Worm (Caenorhabditis elegans) whole organism, early embryonic: Measurements from ENCODE around the gene F38B6.3.
A peak's percentile ranks its signal among the peaks of the same experiment; 100 is the strongest.

Source experiments
- B0310.2 ChIP-seq: sonication (generic microtip); optimal IDR thresholded peaks from 2 replicates; lab custom pipeline; 2016; ENCODE audit warnings: mild to moderate bottlenecking, missing genetic modification characterization, missing compliant biosample characterization
- F13C5.2 ChIP-seq: sonication (generic microtip); optimal IDR thresholded peaks from 2 replicates; lab custom pipeline; 2017; ENCODE audit warnings: mild to moderate bottlenecking, missing genetic modification characterization, inconsistent platforms, missing compliant biosample characterization
- aly-1 ChIP-seq: sonication (generic microtip); optimal IDR thresholded peaks from 2 replicates; lab custom pipeline; 2016; ENCODE audit warnings: missing genetic modification characterization, missing compliant biosample characterization
- ama-1 ChIP-seq: fragments of 150-350 bp; optimal IDR thresholded peaks from 2 replicates; lab custom pipeline; 2014
- ceh-13 ChIP-seq: fragments of 200-800 bp; sonication (Bioruptor generic); optimal IDR thresholded peaks from 2 replicates; lab custom pipeline; 2018; ENCODE audit warnings: mild to moderate bottlenecking, missing genetic modification characterization, missing compliant biosample characterization
- ceh-36 ChIP-seq: sonication (generic microtip); optimal IDR thresholded peaks from 2 replicates; lab custom pipeline; 2016; ENCODE audit warnings: missing genetic modification characterization, inconsistent platforms, missing compliant biosample characterization
- ets-7 ChIP-seq: sonication (generic microtip); optimal IDR thresholded peaks from 2 replicates; lab custom pipeline; 2016; ENCODE audit warnings: missing genotype, missing genetic modification characterization, missing compliant biosample characterization
- flt-1 ChIP-seq: fragments of 200-800 bp; sonication (Bioruptor generic); IDR thresholded peaks from 2 replicates; pipeline ENCODE4 v1.3.6; 2022; ENCODE audit warnings: missing genetic modification characterization, missing compliant biosample characterization
- hmbx-1 ChIP-seq: sonication (generic microtip); optimal IDR thresholded peaks from 2 replicates; lab custom pipeline; 2016; ENCODE audit warnings: mild to moderate bottlenecking, missing genetic modification characterization, missing compliant biosample characterization
- hmg-4 ChIP-seq: fragments of 200-800 bp; sonication (Bioruptor generic); optimal IDR thresholded peaks from 2 replicates; lab custom pipeline; 2018; ENCODE audit warnings: mild to moderate bottlenecking, missing genetic modification characterization, missing compliant biosample characterization
- hnd-1 ChIP-seq: sonication (generic microtip); optimal IDR thresholded peaks from 2 replicates; lab custom pipeline; 2016; ENCODE audit warnings: missing genetic modification characterization, missing compliant biosample characterization
- pes-1 ChIP-seq: fragments of 200-800 bp; sonication (Bioruptor generic); IDR thresholded peaks from 2 replicates; pipeline ENCODE4 v1.3.6; 2022; ENCODE audit warnings: missing genetic modification reagents, missing genetic modification characterization, missing compliant biosample characterization
- scrt-1 ChIP-seq: fragments of 200-800 bp; sonication (Bioruptor generic); IDR thresholded peaks from 2 replicates; pipeline ENCODE4 v1.3.6; 2022; ENCODE audit warnings: missing genetic modification characterization, missing compliant biosample characterization
- sea-1 ChIP-seq: fragments of 200-800 bp; sonication (Bioruptor generic); conservative IDR thresholded peaks from 2 replicates; pipeline ENCODE4 v1.3.6; 2022; ENCODE audit warnings: missing genetic modification characterization, missing compliant biosample characterization
- tbx-11 ChIP-seq: fragments of 200-800 bp; sonication (Bioruptor generic); IDR thresholded peaks from 2 replicates; pipeline ENCODE4 v1.3.6; 2022; ENCODE audit warnings: missing genetic modification characterization, missing compliant biosample characterization
- tbx-37 ChIP-seq: fragments of 200-800 bp; sonication (Bioruptor generic); conservative IDR thresholded peaks from 2 replicates; pipeline ENCODE4 v1.3.6; 2022; ENCODE audit warnings: missing genetic modification reagents, missing genetic modification characterization, missing compliant biosample characterization
- tra-4 ChIP-seq: sonication (generic microtip); optimal IDR thresholded peaks from 2 replicates; lab custom pipeline; 2017; ENCODE audit warnings: missing genetic modification characterization, missing compliant biosample characterization

Gene F38B6.3

DNA sequence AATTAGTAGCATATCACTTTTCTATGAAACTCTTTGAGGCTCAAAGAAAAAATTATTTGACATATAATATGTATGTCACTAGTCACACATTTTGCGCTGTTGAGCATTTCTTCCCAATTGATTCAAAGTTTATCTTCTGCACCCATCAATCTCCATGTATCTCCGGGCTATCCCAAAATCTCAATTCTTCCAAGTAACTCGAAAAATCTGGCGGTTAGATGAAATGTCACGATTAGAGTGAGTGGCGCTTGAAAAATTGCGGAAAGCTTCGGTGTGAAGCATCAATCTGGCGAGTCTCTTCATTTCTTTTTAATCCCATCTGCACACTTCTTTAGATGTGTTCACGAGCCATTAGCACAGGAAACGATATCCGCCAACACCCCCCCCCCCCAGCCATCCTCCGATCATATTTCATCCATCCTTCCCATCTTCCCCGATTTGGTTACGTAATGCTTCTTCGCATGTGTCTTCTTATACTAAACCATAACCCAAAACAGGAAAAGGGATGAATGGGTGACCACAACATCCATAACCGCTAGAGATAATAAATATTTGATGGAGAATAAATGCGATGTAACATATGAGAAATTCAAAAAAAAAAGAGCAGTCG, 4.4 kb upstream of the F38B6.3 start:
- TF ChIP-seq tbx-37: no peak
- no peak for TF ChIP-seq ama-1 (lab: Kevin White, UChicago)
- TF ChIP-seq B0310.2: no peak
- no peak for TF ChIP-seq F13C5.2
- no peak for TF ChIP-seq tbx-11
- no peak for TF ChIP-seq ets-7 (tag; lab: Kevin White, UChicago)
- TF ChIP-seq hnd-1 (tag; lab: Kevin White, UChicago): no peak
- no peak for TF ChIP-seq sea-1 (GFP tag; lab: Robert Waterston, UW)
- TF ChIP-seq hmg-4 (GFP tag; lab: Kevin White, UChicago): no peak
- no peak for TF ChIP-seq flt-1 (GFP tag; lab: Robert Waterston, UW)
- no peak for TF ChIP-seq ceh-13
- no peak for TF ChIP-seq ceh-36 (tag; lab: Kevin White, UChicago)
- no peak for TF ChIP-seq scrt-1
- no peak for TF ChIP-seq aly-1 (tag; lab: Kevin White, UChicago)
- TF ChIP-seq tra-4 (tag; lab: Kevin White, UChicago): no peak
- no peak for TF ChIP-seq pes-1 (GFP tag; lab: Robert Waterston, UW)
- TF ChIP-seq hmbx-1: no peak

DNA sequence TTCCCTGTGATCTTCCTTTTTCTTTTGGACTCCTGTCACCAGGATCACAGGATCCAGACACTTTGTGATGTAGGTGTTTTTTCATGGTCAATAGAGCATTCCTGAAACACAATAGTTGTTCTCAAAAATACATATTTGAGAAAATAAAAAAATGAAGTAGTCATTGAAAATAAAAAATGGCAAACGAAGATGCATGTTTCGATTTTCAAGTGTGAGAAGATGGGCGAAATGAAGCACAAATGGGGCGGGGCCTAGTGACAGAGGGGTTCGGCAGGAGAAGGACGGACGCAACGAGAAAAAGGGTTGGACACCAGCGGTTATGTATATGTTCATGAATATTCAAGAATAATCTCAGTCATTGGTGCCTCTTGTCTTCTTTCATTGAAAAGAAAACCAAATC, 3.4 kb upstream of the F38B6.3 start, which contains the start of gene F38B6.6:
TSS of gene F38B6.6 (minus strand) at position 101 of the 400 bp plus-strand sequence.
- no peak for TF ChIP-seq ets-7 (tag; lab: Kevin White, UChicago)
- TF ChIP-seq tra-4 (tag; lab: Kevin White, UChicago): no peak
- no peak for TF ChIP-seq sea-1 (GFP tag; lab: Robert Waterston, UW)
- TF ChIP-seq ama-1 (lab: Kevin White, UChicago): no peak
- no peak for TF ChIP-seq B0310.2
- no peak for TF ChIP-seq ceh-13
- TF ChIP-seq ceh-36 (tag; lab: Kevin White, UChicago): no peak
- no peak for TF ChIP-seq hmbx-1
- no peak for TF ChIP-seq flt-1 (GFP tag; lab: Robert Waterston, UW)

DNA sequence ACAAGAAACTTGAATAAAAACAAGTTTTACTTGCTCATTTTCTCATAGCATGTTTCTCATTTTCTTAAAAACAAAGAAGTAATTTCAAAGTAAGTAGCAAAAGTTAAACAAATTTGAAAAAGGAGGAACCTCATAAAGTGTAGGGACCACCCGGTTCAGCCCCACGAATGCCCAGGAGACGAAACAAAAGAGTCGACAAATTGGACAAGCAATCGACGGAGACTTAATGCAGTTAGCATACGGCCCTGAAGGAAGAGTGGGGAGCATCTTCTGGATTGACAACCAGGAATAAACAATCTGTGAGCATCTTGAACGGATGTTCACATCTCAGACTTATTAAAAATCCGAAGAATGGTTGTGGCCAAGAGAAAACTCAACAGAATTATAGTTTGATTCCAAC, 1.8 kb upstream of the F38B6.3 start:
- TF ChIP-seq pes-1 (GFP tag; lab: Robert Waterston, UW) (no peak), tra-4 (tag; lab: Kevin White, UChicago) (no peak), hnd-1 (tag; lab: Kevin White, UChicago) (no peak), aly-1 (tag; lab: Kevin White, UChicago) (no peak), sea-1 (GFP tag; lab: Robert Waterston, UW) (no peak), B0310.2 (no peak), ama-1 (lab: Kevin White, UChicago) (no peak), tbx-37 (no peak), ceh-36 (tag; lab: Kevin White, UChicago) (no peak), scrt-1 (no peak), ceh-13 (no peak), F13C5.2 (no peak), hmg-4 (GFP tag; lab: Kevin White, UChicago) (no peak), ets-7 (tag; lab: Kevin White, UChicago) (no peak), tbx-11 (no peak), flt-1 (GFP tag; lab: Robert Waterston, UW) (no peak), hmbx-1 (no peak)

DNA sequence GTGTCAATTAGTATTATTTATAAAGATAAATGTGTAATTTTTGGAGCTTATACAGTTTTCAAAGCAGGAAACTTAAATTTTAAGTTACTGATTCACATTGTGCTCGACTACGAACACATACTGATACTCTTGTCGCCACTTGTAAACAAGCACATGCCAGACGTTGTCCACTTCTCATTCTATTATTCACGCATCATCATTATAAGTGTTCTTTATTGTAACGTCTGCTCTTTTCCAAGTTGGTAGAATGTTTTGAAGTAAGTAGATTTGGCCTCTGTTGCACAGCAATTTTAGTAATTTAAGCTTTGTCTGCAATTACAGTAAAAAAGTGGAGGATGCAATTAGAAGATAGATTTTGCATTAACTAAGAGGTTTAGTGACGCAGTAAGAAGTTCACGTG, 535 bp upstream of the F38B6.3 start:
- no peak for TF ChIP-seq tbx-37
- no peak for TF ChIP-seq ets-7 (tag; lab: Kevin White, UChicago)
- no peak for TF ChIP-seq pes-1 (GFP tag; lab: Robert Waterston, UW)
- no peak for TF ChIP-seq scrt-1
- TF ChIP-seq B0310.2: no peak

DNA sequence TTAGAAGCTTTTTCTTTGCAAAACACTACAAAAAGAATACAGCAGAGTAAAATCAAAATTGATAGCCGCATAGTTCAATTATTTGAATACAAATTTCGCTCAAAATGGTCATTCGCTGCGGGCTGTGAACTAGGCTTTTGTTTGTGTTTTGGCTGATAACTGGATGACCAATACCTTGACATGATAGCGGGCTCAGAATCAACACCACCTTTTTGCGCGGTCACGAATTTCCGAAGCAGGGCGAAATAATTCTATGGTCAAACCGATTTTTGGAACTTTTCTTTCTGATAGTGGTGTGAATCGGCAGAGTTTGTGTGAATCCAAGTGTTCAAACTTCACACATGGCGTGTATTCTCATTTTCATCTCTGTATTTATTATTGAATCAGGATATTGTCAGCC, 4.8 kb downstream of the F38B6.3 start, which contains the start of the genes F38B6.7 and F38B6.2:
TSS of gene F38B6.7 (minus strand) at position 101 of the 400 bp plus-strand sequence.
TSS of gene F38B6.2 (plus strand) at position 267 of the 400 bp plus-strand sequence.
- no peak for TF ChIP-seq tbx-11
- no peak for TF ChIP-seq hnd-1 (tag; lab: Kevin White, UChicago)
- TF ChIP-seq scrt-1: no peak
- no peak for TF ChIP-seq sea-1 (GFP tag; lab: Robert Waterston, UW)
- no peak for TF ChIP-seq hmbx-1
- no peak for TF ChIP-seq tra-4 (tag; lab: Kevin White, UChicago)
- TF ChIP-seq ama-1 (lab: Kevin White, UChicago): no peak
- TF ChIP-seq hmg-4 (GFP tag; lab: Kevin White, UChicago): no peak
- no peak for TF ChIP-seq ceh-13
- TF ChIP-seq F13C5.2: no peak
- no peak for TF ChIP-seq ets-7 (tag; lab: Kevin White, UChicago)
- TF ChIP-seq pes-1 (GFP tag; lab: Robert Waterston, UW): no peak
- no peak for TF ChIP-seq flt-1 (GFP tag; lab: Robert Waterston, UW)
- TF ChIP-seq tbx-37: no peak
- no peak for TF ChIP-seq ceh-36 (tag; lab: Kevin White, UChicago)

ce11 chrX:6702249-6702648, 8.8 kb downstream of the F38B6.3 start, which contains the start of gene acr-2:
acr-2 (plus strand) TSS chrX:6702549.
- no peak for TF ChIP-seq tra-4 (tag; lab: Kevin White, UChicago)
- TF ChIP-seq hmbx-1: no peak
- TF ChIP-seq hnd-1 (tag; lab: Kevin White, UChicago): no peak
- no peak for TF ChIP-seq ets-7 (tag; lab: Kevin White, UChicago)
- TF ChIP-seq scrt-1: 0 out of 2 replicates have a peak, but pooled peaks have one; percentile 15

DNA sequence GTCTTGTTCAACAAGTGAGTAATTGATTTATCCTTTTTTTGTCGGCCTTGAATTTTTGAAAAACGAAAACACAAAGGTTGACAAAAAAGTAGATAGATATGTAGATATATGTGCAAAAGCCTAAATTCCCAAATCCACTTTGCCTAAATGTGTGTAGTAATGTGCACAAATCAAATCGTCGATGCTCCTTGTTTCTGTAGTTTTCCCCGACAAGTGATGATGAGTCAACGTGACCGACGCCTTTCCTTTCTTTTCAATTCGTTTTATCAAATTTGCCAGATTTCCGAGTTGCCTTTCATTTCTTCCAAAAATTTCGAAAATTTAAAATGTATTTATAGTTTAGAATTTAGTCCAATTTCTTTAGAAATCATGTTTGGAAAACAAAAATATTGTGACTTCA, 11.7 kb downstream of the F38B6.3 start:
- TF ChIP-seq ama-1 (lab: Kevin White, UChicago): no peak
- TF ChIP-seq hnd-1 (tag; lab: Kevin White, UChicago): no peak
- TF ChIP-seq ceh-13: no peak
- TF ChIP-seq ceh-36 (tag; lab: Kevin White, UChicago): no peak
- no peak for TF ChIP-seq tbx-37
- TF ChIP-seq hmg-4 (GFP tag; lab: Kevin White, UChicago): no peak

- no peak for TF ChIP-seq B0310.2
- no peak for TF ChIP-seq ets-7 (tag; lab: Kevin White, UChicago)
- no peak for TF ChIP-seq tbx-11
- TF ChIP-seq tbx-37: no peak
- no peak for TF ChIP-seq aly-1 (tag; lab: Kevin White, UChicago)
- no peak for TF ChIP-seq ceh-36 (tag; lab: Kevin White, UChicago)
- no peak for TF ChIP-seq scrt-1
- no peak for TF ChIP-seq pes-1 (GFP tag; lab: Robert Waterston, UW)
- TF ChIP-seq hmbx-1: no peak
- no peak for TF ChIP-seq hmg-4 (GFP tag; lab: Kevin White, UChicago)
- no peak for TF ChIP-seq flt-1 (GFP tag; lab: Robert Waterston, UW)
- no peak for TF ChIP-seq tra-4 (tag; lab: Kevin White, UChicago)
- TF ChIP-seq ama-1 (lab: Kevin White, UChicago): no peak
- TF ChIP-seq ceh-13: no peak
Measured at ce11 chrX:6709238-6709637, 15.8 kb downstream of the F38B6.3 start, which contains the start of gene acr-3. acr-3 (plus strand) TSS chrX:6709538.
